Fruit fly (Drosophila melanogaster): ENCODE measurements around the gene CG17568.

Gene CG17568

dm6 chr2L:19165998-19166397, 15.5 kb downstream of the CG17568 start:
- TF ChIP-seq Dll (optimal IDR thresholded peaks at IDR 0.05) (no peak), pan (optimal IDR thresholded peaks at IDR 0.05) (no peak), usp (GFP tag; optimal IDR thresholded peaks at IDR 0.05) (no peak), psq (optimal IDR thresholded peaks at IDR 0.05) (no peak)

dm6 chr2L:19164933-19165813, 16.3 kb downstream of the CG17568 start:
- no peak for TF ChIP-seq usp (GFP tag; optimal IDR thresholded peaks at IDR 0.05)
- no peak for TF ChIP-seq CG8478 (optimal IDR thresholded peaks at IDR 0.05)
- no peak for TF ChIP-seq EcR (GFP tag; optimal IDR thresholded peaks at IDR 0.05)
- no peak for TF ChIP-seq Dll (optimal IDR thresholded peaks at IDR 0.05)
- TF ChIP-seq pan (optimal IDR thresholded peaks at IDR 0.05) = no peak
- no peak for TF ChIP-seq psq (optimal IDR thresholded peaks at IDR 0.05)

dm6 chr2L:19163975-19164371, 17.5 kb downstream of the CG17568 start:
- TF ChIP-seq Dll (optimal IDR thresholded peaks at IDR 0.05) (no peak), usp (GFP tag; optimal IDR thresholded peaks at IDR 0.05) (no peak), EcR (GFP tag; optimal IDR thresholded peaks at IDR 0.05) (no peak)

dm6 chr2L:19163143-19163974, 18.1 kb downstream of the CG17568 start:
- TF ChIP-seq EcR (GFP tag; optimal IDR thresholded peaks at IDR 0.05) (peak in 1 of 2 experiments; percentile 70), pan (optimal IDR thresholded peaks at IDR 0.05) (no peak), psq (optimal IDR thresholded peaks at IDR 0.05) (no peak), Dll (optimal IDR thresholded peaks at IDR 0.05) (no peak), usp (GFP tag; optimal IDR thresholded peaks at IDR 0.05) (no peak), CG8478 (optimal IDR thresholded peaks at IDR 0.05) (no peak)

dm6 chr2L:19162330-19163100, 19.0 kb downstream of the CG17568 start:
- no peak for TF ChIP-seq pan (optimal IDR thresholded peaks at IDR 0.05)
- TF ChIP-seq CG8478 (optimal IDR thresholded peaks at IDR 0.05) = no peak
- no peak for TF ChIP-seq psq (optimal IDR thresholded peaks at IDR 0.05)
- no peak for TF ChIP-seq Dll (optimal IDR thresholded peaks at IDR 0.05)
- no peak for TF ChIP-seq EcR (GFP tag; optimal IDR thresholded peaks at IDR 0.05)
- TF ChIP-seq usp (GFP tag; optimal IDR thresholded peaks at IDR 0.05) = no peak

dm6 chr2L:19161307-19161999, 20.0 kb downstream of the CG17568 start:
- no peak for TF ChIP-seq usp (GFP tag; optimal IDR thresholded peaks at IDR 0.05)
- TF ChIP-seq psq (optimal IDR thresholded peaks at IDR 0.05) = no peak
- peak in 1 of 2 experiments; percentile 94 for TF ChIP-seq EcR (GFP tag; optimal IDR thresholded peaks at IDR 0.05)
- peak; percentile 82 for TF ChIP-seq Dll (optimal IDR thresholded peaks at IDR 0.05)

- no peak for TF ChIP-seq CG8478 (optimal IDR thresholded peaks at IDR 0.05)
- no peak for TF ChIP-seq Dll (optimal IDR thresholded peaks at IDR 0.05)
- TF ChIP-seq psq (optimal IDR thresholded peaks at IDR 0.05) = no peak
- no peak for TF ChIP-seq pan (optimal IDR thresholded peaks at IDR 0.05)
- TF ChIP-seq usp (GFP tag; optimal IDR thresholded peaks at IDR 0.05) = no peak
- no peak for TF ChIP-seq EcR (GFP tag; optimal IDR thresholded peaks at IDR 0.05)
These were observed 21.7 kb downstream of the CG17568 start for dm6 chr2L:19159552-19160406.

- no peak for TF ChIP-seq psq (optimal IDR thresholded peaks at IDR 0.05)
- TF ChIP-seq EcR (GFP tag; optimal IDR thresholded peaks at IDR 0.05) = peak; percentile 48 to 86
- no peak for TF ChIP-seq pan (optimal IDR thresholded peaks at IDR 0.05)
- TF ChIP-seq usp (GFP tag; optimal IDR thresholded peaks at IDR 0.05) = no peak
- no peak for TF ChIP-seq CG8478 (optimal IDR thresholded peaks at IDR 0.05)
- no peak for TF ChIP-seq Dll (optimal IDR thresholded peaks at IDR 0.05)
These were observed 22.6 kb downstream of the CG17568 start for dm6 chr2L:19158679-19159551.

dm6 chr2L:19158005-19158666, 23.4 kb downstream of the CG17568 start:
- TF ChIP-seq CG8478 (optimal IDR thresholded peaks at IDR 0.05) (no peak), Dll (optimal IDR thresholded peaks at IDR 0.05) (peak; percentile 82), EcR (GFP tag; optimal IDR thresholded peaks at IDR 0.05) (peak; percentile 32 to 86)
